Worm (Caenorhabditis elegans) whole organism, L1 larva: ENCODE results near the gene T09B9.1.

Experiments
- nhr-11 ChIP-seq: fragments of 150-350 bp; optimal IDR thresholded peaks from 2 replicates; lab custom pipeline; 2014; ENCODE audit warnings: missing biosample characterization, missing genetic modification characterization
- nhr-47 ChIP-seq: sonication (generic microtip); optimal IDR thresholded peaks from 2 replicates; lab custom pipeline; 2016; ENCODE audit warnings: mild to moderate bottlenecking, missing genetic modification characterization, moderate library complexity, missing compliant biosample characterization
- unc-130 ChIP-seq: fragments of 150-350 bp; optimal IDR thresholded peaks from 2 replicates; lab custom pipeline; 2017; ENCODE audit warnings: missing biosample characterization, missing genetic modification characterization, inconsistent platforms

- TF ChIP-seq nhr-47 (tag; lab: Kevin White, UChicago) (no peak), unc-130 (tag; lab: Kevin White, UChicago) (no peak), nhr-11 (tag; lab: Kevin White, UChicago) (no peak)
Measured at ce11 chrX:9789110-9789509, 32.0 kb downstream of the T09B9.1 start, which contains the start of gene F36G3.1.
